Worm (Caenorhabditis elegans): Measurements from ENCODE around the gene irld-27.

The irld-27 gene

ce11 chrII:3341989-3342388, 9.8 kb downstream of the irld-27 start, which contains the start of gene F14D2.11:
Gene F14D2.11 (minus strand): TSS chrII:3342089.
- TF ChIP-seq repo-1 (tag; optimal IDR thresholded peaks at IDR 0.05): no peak
- no peak for TF ChIP-seq hrde-1 (tag; optimal IDR thresholded peaks at IDR 0.05; ENCODE audit: borderline replicate concordance)
- TF ChIP-seq sea-2 (GFP tag; IDR thresholded peaks at IDR 0.05): no peak
- TF ChIP-seq nhr-27 (tag; optimal IDR thresholded peaks at IDR 0.05): no peak
- no peak for TF ChIP-seq egl-44 (GFP tag; IDR thresholded peaks at IDR 0.05)
- peak; percentile 68 for TF ChIP-seq lsl-1 (GFP tag; optimal IDR thresholded peaks at IDR 0.05)
- 0 out of 2 replicates have a peak, but pooled peaks have one; percentile 21 for TF ChIP-seq madf-3 (GFP tag; IDR thresholded peaks at IDR 0.05)

DNA sequence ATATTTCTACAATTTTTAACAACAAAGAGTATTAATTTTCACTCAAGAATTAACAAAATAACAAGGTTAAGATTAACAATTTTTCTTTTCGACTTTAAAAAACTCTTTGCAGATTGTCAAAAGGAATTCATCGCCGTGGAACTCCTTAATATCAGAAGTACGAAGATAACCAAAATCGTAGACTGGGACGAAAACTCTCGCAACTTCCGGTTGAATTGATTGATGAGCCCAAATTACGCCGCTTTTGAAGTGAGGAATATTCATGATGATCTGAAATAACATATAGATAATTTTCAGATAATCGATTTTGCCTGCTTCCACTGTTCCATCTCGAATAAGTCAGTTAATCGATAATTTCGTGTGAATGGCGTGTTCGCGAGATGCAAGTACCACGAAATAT, 11.6 kb downstream of the irld-27 start, which contains the start of gene F14D2.15:
Gene F14D2.15 (minus strand): TSS at position 101 of the 400 bp plus-strand sequence.
- TF ChIP-seq nhr-120 (GFP tag; IDR thresholded peaks at IDR 0.05): no peak
- TF ChIP-seq ztf-28 (GFP tag; IDR thresholded peaks at IDR 0.05): no peak
- TF ChIP-seq madf-10 (tag; optimal IDR thresholded peaks at IDR 0.05): no peak
- no peak for TF ChIP-seq snpc-1.3 (tag; optimal IDR thresholded peaks at IDR 0.05; ENCODE audit: insufficient read depth)
- TF ChIP-seq nhr-27 (tag; optimal IDR thresholded peaks at IDR 0.05): no peak
- TF ChIP-seq F23B12.7 (tag; optimal IDR thresholded peaks at IDR 0.05; ENCODE audit: insufficient read depth): no peak
- TF ChIP-seq bed-2 (GFP tag; IDR thresholded peaks at IDR 0.05): no peak
- TF ChIP-seq egl-44 (GFP tag; IDR thresholded peaks at IDR 0.05): no peak
- TF ChIP-seq mes-4 (tag; optimal IDR thresholded peaks at IDR 0.05): no peak
- no peak for TF ChIP-seq B0019.2 (GFP tag; conservative IDR thresholded peaks at IDR 0.05)
- TF ChIP-seq F49E8.2 (tag; optimal IDR thresholded peaks at IDR 0.05; ENCODE audit: insufficient read depth): no peak
- TF ChIP-seq madf-6 (GFP tag; IDR thresholded peaks at IDR 0.05): no peak
- no peak for TF ChIP-seq K12H6.12 (tag; optimal IDR thresholded peaks at IDR 0.05)
- no peak for TF ChIP-seq Y53G8AR.9 (GFP tag; conservative IDR thresholded peaks at IDR 0.05)
- TF ChIP-seq nhr-80 (tag; optimal IDR thresholded peaks at IDR 0.05): no peak
- no peak for TF ChIP-seq zim-3 (tag; optimal IDR thresholded peaks at IDR 0.05)
- no peak for TF ChIP-seq mxl-1 (tag; optimal IDR thresholded peaks at IDR 0.05)
- no peak for TF ChIP-seq madf-8 (GFP tag; conservative IDR thresholded peaks at IDR 0.05)
- TF ChIP-seq ceh-40 (GFP tag; IDR thresholded peaks at IDR 0.05): no peak
- no peak for TF ChIP-seq ceh-91 (GFP tag; IDR thresholded peaks at IDR 0.05)

DNA sequence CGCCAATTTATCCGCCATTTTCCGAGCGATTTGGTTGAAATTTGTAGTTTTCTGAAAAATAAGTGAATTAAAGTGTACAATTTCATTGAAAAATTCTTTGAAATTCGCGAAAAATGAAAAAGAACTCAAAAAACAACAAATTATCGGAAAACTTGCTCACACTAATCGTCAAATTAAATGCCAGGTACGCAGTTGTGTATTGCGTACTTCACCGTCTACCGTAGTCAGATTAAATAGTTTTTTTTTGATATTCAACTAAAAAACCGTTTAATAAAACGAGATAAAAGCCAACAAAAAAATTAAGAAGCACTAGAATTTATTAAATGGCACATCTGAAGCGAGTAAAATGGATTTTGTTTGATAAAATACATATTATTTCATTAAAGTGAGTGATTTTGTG, 12.8 kb downstream of the irld-27 start, which contains the start of gene bath-28:
Gene bath-28 (minus strand): TSS at position 51 of the 400 bp plus-strand sequence.
- TF ChIP-seq hrde-1 (tag; optimal IDR thresholded peaks at IDR 0.05; ENCODE audit: borderline replicate concordance): no peak
- TF ChIP-seq lsl-1 (GFP tag; optimal IDR thresholded peaks at IDR 0.05): peak; percentile 72
- peak; percentile 54; the same call in 1 of the 2 replicates for TF ChIP-seq madf-6 (GFP tag; IDR thresholded peaks at IDR 0.05)
- no peak for TF ChIP-seq T26A5.8 (tag; optimal IDR thresholded peaks at IDR 0.05)
- peak; percentile 36; the same call in 1 of the 2 replicates for TF ChIP-seq D2030.7 (GFP tag; IDR thresholded peaks at IDR 0.05)
- TF ChIP-seq snpc-3.4 (tag; optimal IDR thresholded peaks at IDR 0.05): no peak
- TF ChIP-seq F57A8.1 (GFP tag; optimal IDR thresholded peaks at IDR 0.05): no peak

- TF ChIP-seq D2030.7 (GFP tag; IDR thresholded peaks at IDR 0.05) (peak; percentile 40), madf-6 (GFP tag; IDR thresholded peaks at IDR 0.05) (peak; percentile 52), lsl-1 (GFP tag; optimal IDR thresholded peaks at IDR 0.05) (peak; percentile 81), F49E8.2 (tag; optimal IDR thresholded peaks at IDR 0.05; ENCODE audit: insufficient read depth) (peak; percentile 13), snpc-1.1 (tag; optimal IDR thresholded peaks at IDR 0.05; ENCODE audit: insufficient read depth) (peak; percentile 13), attf-5 (GFP tag; optimal IDR thresholded peaks at IDR 0.05) (no peak), ceh-91 (GFP tag; IDR thresholded peaks at IDR 0.05) (0 out of 2 replicates have a peak, but pooled peaks have one; percentile 24), T07F8.4 (tag; optimal IDR thresholded peaks at IDR 0.05) (no peak)
Observed at ce11 chrII:3346328-3346780, 14.2 kb downstream of the irld-27 start, which contains the start of gene bath-30. Gene bath-30 (minus strand): TSS chrII:3346378.

All from whole organism, young adult.